Worm (Caenorhabditis elegans): ENCODE results near the gene C48D5.3.

C48D5.3 gene

DNA sequence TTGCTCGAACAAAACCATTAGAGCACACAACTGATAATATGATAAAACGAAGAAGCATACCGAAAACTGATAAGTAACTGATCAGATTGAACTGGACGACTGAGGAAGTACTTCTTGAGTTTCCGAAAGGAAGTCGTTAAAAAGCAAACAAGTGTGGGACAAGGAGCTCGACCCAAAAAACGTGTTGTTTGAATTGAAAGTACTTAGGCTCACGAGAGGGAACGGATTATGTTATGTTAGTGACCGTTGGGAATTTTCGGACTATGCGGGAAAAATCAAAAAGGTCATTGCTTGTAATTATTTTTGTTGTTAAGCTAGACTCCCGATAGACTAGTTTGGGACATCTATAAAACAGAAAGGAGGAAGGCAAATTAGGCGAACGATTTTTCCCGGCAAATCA is at the start of gene C48D5.3:
TSS of gene C48D5.3 (minus strand) at position 101 of the 400 bp plus-strand sequence.
- no peak for TF ChIP-seq unc-62 (GFP tag; optimal IDR thresholded peaks at IDR 0.05)

ce11 chrIII:3630337-3630736 is 48.8 kb upstream of the C48D5.3 start, which contains the start of gene mrps-31:
Gene mrps-31 (minus strand): TSS chrIII:3630372.
- TF ChIP-seq unc-62 (GFP tag; optimal IDR thresholded peaks at IDR 0.05), result no peak

DNA sequence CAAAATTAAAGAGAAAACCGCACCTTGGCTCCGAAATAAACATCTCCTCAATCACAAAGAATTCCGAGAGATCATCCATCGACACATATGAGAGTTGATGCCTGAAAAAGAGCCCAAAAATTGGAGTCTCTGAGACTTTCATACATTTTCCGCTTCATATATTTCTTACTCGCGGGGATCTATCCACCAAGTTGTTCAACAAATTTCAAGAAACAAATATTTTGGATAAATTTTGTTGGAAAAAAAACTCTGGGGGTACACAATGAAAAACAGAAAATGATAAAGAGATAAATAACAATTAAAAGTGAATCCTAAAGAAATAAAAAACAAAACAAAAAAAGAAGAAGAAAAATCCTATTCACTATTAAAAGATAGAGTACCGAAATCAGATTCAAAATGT is 45.5 kb upstream of the C48D5.3 start, which contains the start of gene sel-8:
TSS of gene sel-8 (minus strand) at position 101 of the 400 bp plus-strand sequence.
- no peak for TF ChIP-seq unc-62 (GFP tag; optimal IDR thresholded peaks at IDR 0.05)

DNA sequence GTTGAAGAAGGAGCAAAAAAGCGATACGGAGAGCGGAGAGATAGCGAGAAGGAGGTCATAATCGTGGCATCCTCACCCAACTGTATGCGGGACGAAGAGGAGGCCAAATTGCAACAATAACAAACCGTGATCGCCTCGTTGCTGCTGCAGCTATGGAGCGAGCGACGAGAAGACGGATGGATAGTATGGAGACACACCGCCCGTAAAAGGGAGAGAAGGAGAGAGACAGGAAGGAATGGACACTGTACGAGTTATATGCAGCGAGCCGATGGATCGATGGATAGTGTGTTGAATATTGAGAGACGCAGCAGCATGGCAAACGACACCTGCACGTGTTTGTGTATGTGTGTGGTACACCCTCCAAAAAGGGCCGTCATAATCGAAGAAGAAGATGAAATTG is 42.2 kb upstream of the C48D5.3 start:
- no peak for TF ChIP-seq unc-62 (GFP tag; optimal IDR thresholded peaks at IDR 0.05)

DNA sequence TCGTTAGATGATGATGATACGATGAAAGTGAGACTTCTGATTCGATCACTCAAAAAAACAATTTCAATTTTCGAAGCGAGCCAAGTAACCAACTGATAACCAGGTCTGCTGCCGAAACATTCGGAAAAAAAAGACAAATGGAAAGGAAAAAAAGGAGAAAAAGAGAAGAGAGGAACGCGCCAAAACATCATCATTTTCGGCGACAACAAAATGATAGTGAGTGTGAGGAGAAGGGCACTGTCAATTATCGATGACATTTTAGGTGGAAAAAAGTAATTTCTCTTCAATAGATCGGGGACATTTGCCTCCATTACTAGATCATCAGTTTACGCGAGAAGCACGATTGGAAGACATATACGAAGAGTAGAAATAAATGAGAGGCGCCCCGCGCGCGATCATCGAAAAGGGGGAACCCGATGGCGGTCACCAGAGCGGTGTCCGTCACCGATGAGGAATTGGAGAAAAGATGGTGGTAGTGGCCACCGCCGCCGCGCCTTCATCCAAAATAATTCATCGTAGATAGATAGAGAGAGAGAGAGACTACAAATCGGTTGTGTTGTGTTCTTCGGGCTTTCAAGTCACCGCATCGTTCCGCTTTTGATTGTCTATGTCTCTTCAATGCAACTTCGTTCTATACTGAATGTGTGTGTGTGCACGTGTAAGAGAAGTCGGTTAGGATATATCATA is 39.8 kb upstream of the C48D5.3 start:
- TF ChIP-seq unc-62 (GFP tag; optimal IDR thresholded peaks at IDR 0.05), result no peak

DNA sequence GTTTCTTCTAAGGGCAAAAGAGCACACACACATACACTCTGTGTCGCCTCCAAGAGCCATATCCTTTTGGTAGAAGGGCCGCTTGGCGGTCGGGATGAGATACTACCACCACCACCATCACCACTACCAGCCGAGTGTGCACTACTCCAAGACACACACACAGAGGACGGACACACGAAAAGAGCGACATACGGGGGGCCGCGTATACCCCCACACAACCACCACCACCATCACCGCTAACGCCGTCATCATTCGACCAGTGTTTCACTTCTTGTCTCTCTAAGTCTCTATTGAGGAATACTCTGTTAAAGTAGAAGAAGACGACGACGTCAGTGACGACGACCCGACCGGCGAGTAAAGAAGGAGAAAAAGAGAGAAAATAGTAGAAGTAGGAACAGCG is 39.1 kb upstream of the C48D5.3 start:
- TF ChIP-seq unc-62 (GFP tag; optimal IDR thresholded peaks at IDR 0.05), result no peak

DNA sequence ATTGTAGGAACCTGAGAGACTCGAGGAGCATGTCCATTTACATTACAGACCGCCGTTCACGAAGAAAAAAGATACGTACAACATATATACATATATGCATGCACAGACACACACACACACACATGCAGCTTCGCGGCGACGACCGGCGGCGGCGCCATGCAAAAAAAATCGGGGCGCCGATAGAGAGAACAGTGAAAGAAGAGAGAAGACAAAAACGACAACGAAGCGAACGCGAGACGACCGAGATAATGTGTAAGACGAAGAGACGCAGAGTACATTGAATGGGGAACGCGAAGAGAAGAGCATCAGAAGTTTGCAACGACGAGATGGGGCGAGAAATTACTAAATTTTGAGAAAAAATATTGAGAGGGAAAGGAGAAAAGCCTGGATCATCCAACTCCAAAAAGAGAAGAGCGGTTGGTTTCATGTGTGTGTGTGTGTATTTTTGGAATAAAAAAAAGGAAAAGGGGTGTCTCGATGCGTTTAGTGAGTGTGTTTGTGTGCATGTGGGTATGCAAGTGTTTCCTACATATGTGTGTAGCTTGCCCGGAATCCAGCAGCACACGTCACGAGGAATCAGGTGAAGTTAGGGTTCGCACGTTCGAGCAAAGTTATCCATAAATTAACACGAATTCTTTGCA is 38.2 kb upstream of the C48D5.3 start:
- no peak for TF ChIP-seq unc-62 (GFP tag; optimal IDR thresholded peaks at IDR 0.05)

DNA sequence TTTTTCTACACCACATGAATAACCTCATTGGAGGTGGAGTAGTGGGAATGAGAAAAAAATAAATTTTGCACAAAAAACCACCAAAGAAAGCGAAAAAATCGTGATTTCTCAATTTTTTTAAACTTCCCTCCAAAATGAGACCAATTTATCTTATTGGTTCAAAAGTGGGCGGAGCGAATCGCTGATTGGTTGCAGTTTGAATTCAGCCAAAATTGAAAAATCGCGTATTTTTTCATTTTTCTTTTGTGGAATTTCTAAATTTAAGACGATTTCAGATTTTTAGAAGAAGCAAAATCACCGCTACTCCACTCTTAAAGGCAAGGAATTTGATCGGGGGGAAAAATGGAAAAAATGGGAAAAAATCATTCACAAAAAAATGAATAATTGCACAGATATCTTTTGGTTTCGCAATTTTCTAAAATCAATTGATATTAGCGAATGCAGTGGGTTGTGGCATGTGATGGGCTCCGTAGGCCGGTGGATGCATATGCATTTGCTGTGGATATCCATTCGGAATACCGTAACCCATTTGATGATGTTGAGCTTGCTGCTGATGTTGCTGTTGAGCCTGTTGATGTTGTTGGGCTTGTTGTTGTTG is 31.4 kb upstream of the C48D5.3 start:
- TF ChIP-seq unc-62 (GFP tag; optimal IDR thresholded peaks at IDR 0.05), result no peak

- no peak for TF ChIP-seq unc-62 (GFP tag; optimal IDR thresholded peaks at IDR 0.05)
These were observed 30.9 kb upstream of the C48D5.3 start for ce11 chrIII:3612387-3612786.

DNA sequence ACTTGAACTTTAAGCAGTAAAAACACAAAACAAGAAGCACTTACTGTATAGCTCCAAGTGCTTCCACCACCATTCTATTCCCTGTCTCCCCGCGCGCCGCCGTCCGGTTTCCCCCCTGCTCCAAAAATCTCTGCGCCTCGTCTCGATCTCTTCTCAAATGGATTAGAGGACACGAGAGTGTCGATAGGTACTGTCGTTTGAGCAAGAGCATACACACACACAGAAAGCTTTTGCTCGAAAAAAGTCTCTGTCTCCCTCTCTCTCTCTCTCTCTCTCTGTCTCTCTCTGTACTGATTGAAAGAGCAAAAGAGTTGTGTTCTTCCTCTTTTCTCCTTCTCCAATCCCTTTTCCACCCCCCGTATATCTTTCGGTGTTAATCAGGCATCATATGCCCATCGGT is 24.1 kb upstream of the C48D5.3 start:
- TF ChIP-seq unc-62 (GFP tag; optimal IDR thresholded peaks at IDR 0.05), result no peak

ce11 chrIII:3601271-3601670 is 19.7 kb upstream of the C48D5.3 start:
- TF ChIP-seq unc-62 (GFP tag; optimal IDR thresholded peaks at IDR 0.05), result no peak

DNA sequence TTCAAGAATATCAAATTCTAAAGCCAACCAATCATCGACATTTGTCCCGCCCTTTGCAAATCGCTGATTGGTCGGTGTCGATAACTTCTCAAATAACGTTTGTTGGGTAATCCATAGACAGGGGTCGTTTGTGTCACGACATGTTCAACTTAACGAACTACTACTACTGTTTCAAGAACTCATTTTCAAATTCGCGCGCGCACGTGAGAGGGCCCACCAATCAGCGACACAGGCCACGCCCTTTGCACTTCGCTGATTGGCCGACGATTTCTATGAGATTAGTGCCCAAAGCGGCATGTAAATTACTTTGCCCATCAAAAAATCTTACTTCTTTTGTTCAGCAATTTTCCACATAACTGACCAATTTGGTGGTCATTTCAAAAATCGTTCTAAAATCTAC is 13.1 kb upstream of the C48D5.3 start:
- TF ChIP-seq unc-62 (GFP tag; optimal IDR thresholded peaks at IDR 0.05), result no peak

ce11 chrIII:3590365-3590764 is 8.8 kb upstream of the C48D5.3 start, which contains the start of gene ptp-1:
Gene ptp-1 (plus strand): TSS chrIII:3590722.
- no peak for TF ChIP-seq unc-62 (GFP tag; optimal IDR thresholded peaks at IDR 0.05)

DNA sequence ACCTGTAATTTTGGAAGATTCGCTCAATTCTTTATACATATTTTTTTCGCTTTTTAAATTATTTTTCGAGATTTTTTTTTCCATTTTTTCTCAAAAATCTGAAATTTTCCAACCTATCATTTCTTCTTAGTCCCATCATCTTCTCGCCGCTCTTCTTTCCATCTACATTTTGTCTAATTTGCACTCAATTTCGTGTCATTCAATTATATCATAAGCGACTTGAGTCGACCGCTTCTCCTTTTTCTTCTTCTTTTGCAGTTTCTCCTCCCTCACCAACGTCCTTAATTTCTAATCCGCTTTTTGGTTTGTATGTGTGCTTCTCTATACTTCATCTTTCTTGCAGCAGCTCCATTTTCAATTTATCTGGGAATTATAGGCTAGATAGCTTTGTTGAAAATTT is 6.6 kb upstream of the C48D5.3 start:
- no peak for TF ChIP-seq unc-62 (GFP tag; optimal IDR thresholded peaks at IDR 0.05)

DNA sequence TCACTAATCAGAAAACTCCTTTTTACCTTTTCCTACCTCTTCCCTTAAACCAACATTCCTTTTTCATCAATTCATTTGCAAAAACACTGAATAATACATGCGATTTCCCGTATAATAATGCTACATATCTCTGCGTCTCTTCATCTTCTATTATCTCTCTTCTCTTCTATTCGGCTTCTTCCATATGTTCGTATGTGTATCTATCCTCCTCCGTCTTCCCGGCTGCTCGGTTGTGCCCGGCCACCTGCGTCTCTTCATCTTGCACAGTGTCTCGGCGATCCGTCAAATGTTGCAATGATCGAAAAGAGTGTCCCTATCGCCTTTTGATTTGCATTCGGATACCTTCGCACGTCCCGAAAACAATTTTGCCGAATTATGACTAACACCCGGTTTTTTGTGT is 1.8 kb upstream of the C48D5.3 start:
- TF ChIP-seq unc-62 (GFP tag; optimal IDR thresholded peaks at IDR 0.05), result no peak

- TF ChIP-seq unc-62 (GFP tag; optimal IDR thresholded peaks at IDR 0.05), result no peak
These were observed 8.3 kb downstream of the C48D5.3 start, which contains the start of gene nhr-6 for ce11 chrIII:3573281-3573680. Gene nhr-6 (plus strand): TSS chrIII:3573581.

ce11 chrIII:3571371-3571902 is 10.1 kb downstream of the C48D5.3 start:
- TF ChIP-seq unc-62 (GFP tag; optimal IDR thresholded peaks at IDR 0.05), result no peak
